Fruit fly (Drosophila melanogaster) whole organism, embryonic: ENCODE measurements around the gene slow.

Source experiments
- Atf6 ChIP-seq: fragments of 200-800 bp; sonication (Bioruptor generic); IDR thresholded peaks from 2 replicates; pipeline ENCODE4 v1.3.6; 2022; ENCODE audit warnings: missing biosample characterization, missing genetic modification characterization
- Bgb ChIP-seq: fragments of 200-800 bp; sonication (Bioruptor generic); IDR thresholded peaks from 2 replicates; pipeline ENCODE4 v1.3.6; 2022; ENCODE audit warnings: missing biosample characterization, missing genetic modification characterization; ENCODE audit not compliant: partially characterized antibody
- CG10209 ChIP-seq: fragments of 200-800 bp; sonication (Bioruptor generic); optimal IDR thresholded peaks from 3 replicates; lab custom pipeline; 2017; ENCODE audit warnings: missing biosample characterization, mild to moderate bottlenecking, missing genetic modification characterization, missing genetic modification reagents
- CG11696 ChIP-seq: fragments of 200-800 bp; sonication (Bioruptor generic); IDR thresholded peaks from 2 replicates; pipeline ENCODE4 v1.3.6; 2022; ENCODE audit warnings: missing biosample characterization, missing genetic modification characterization
- CG12659 ChIP-seq: fragments of 200-800 bp; sonication (Bioruptor generic); optimal IDR thresholded peaks from 3 replicates; lab custom pipeline; 2017; ENCODE audit warnings: mild to moderate bottlenecking, missing biosample characterization, missing genetic modification reagents, missing genetic modification characterization
- CG13775 ChIP-seq: fragments of 200-800 bp; sonication (Bioruptor generic); optimal IDR thresholded peaks from 3 replicates; lab custom pipeline; 2017; ENCODE audit warnings: missing biosample characterization, mild to moderate bottlenecking, missing genetic modification characterization
- CG1529 ChIP-seq: fragments of 200-800 bp; sonication (Bioruptor generic); optimal IDR thresholded peaks from 3 replicates; lab custom pipeline; 2018; ENCODE audit warnings: missing biosample characterization, missing genetic modification characterization
- CG18476 ChIP-seq: fragments of 200-800 bp; sonication (Bioruptor generic); optimal IDR thresholded peaks from 2 replicates; lab custom pipeline; 2016; ENCODE audit warnings: missing biosample characterization, mild to moderate bottlenecking, missing genetic modification characterization
- CG2712 ChIP-seq: fragments of 200-800 bp; optimal IDR thresholded peaks from 3 replicates; lab custom pipeline; 2019; ENCODE audit warnings: missing biosample characterization, mild to moderate bottlenecking, missing genetic modification characterization, moderate library complexity
- CG33213 ChIP-seq: fragments of 200-800 bp; sonication (Bioruptor generic); optimal IDR thresholded peaks from 3 replicates; lab custom pipeline; 2016; ENCODE audit warnings: missing biosample characterization, missing genetic modification characterization
- CG4282 ChIP-seq: fragments of 200-800 bp; sonication (Bioruptor generic); optimal IDR thresholded peaks from 2 replicates; lab custom pipeline; 2016; ENCODE audit warnings: missing biosample characterization, missing genetic modification characterization
- CG7963 ChIP-seq: fragments of 200-800 bp; sonication (Bioruptor generic); IDR thresholded peaks from 3 replicates; pipeline ENCODE4 v1.3.6; 2022; ENCODE audit warnings: missing biosample characterization, missing genetic modification characterization; ENCODE audit not compliant: partially characterized antibody
- CG8281 ChIP-seq: fragments of 200-800 bp; sonication (Bioruptor generic); optimal IDR thresholded peaks from 2 replicates; lab custom pipeline; 2018; ENCODE audit warnings: missing biosample characterization, mild to moderate bottlenecking, missing genetic modification characterization, moderate library complexity
- CG9437 ChIP-seq: fragments of 200-800 bp; sonication (Bioruptor generic); optimal IDR thresholded peaks from 2 replicates; lab custom pipeline; 2018; ENCODE audit warnings: missing biosample characterization, mild to moderate bottlenecking, missing genetic modification characterization
- CG9727 ChIP-seq: fragments of 200-800 bp; sonication (Bioruptor generic); optimal IDR thresholded peaks from 3 replicates; lab custom pipeline; 2017; ENCODE audit warnings: missing biosample characterization, mild to moderate bottlenecking, missing genetic modification characterization
- CG9932 ChIP-seq: fragments of 200-800 bp; sonication (Bioruptor generic); IDR thresholded peaks from 2 replicates; pipeline ENCODE4 v1.3.6; 2022; ENCODE audit warnings: missing biosample characterization, missing genetic modification characterization
- D19B ChIP-seq: fragments of 200-800 bp; sonication (Bioruptor generic); optimal IDR thresholded peaks from 2 replicates; lab custom pipeline; 2017; ENCODE audit warnings: missing biosample characterization, mild to moderate bottlenecking, missing genetic modification characterization
- Deaf1 ChIP-seq: fragments of 200-800 bp; optimal IDR thresholded peaks from 3 replicates; lab custom pipeline; 2019; ENCODE audit warnings: missing biosample characterization, mild to moderate bottlenecking, missing genetic modification characterization, moderate library complexity
- Dek ChIP-seq: fragments of 200-800 bp; sonication (Bioruptor generic); optimal IDR thresholded peaks from 3 replicates; lab custom pipeline; 2019; ENCODE audit warnings: missing biosample characterization, mild to moderate bottlenecking, missing genetic modification characterization, moderate library complexity
- Dp ChIP-seq: fragments of 200-800 bp; sonication (Bioruptor generic); optimal IDR thresholded peaks from 2 replicates; lab custom pipeline; 2018; ENCODE audit warnings: missing biosample characterization, mild to moderate bottlenecking, missing genetic modification characterization, moderate library complexity
- Drgx ChIP-seq: fragments of 200-800 bp; sonication (Bioruptor generic); IDR thresholded peaks from 2 replicates; pipeline ENCODE4 v1.3.6; 2022; ENCODE audit warnings: missing biosample characterization, missing genetic modification characterization
- Hand ChIP-seq: fragments of 200-800 bp; sonication (Bioruptor generic); optimal IDR thresholded peaks from 2 replicates; lab custom pipeline; 2017; ENCODE audit warnings: mild to moderate bottlenecking, missing biosample characterization, missing genetic modification reagents, missing genetic modification characterization
- Hr3 ChIP-seq: fragments of 200-800 bp; sonication (Bioruptor generic); optimal IDR thresholded peaks from 3 replicates; lab custom pipeline; 2016; ENCODE audit warnings: missing biosample characterization, missing genetic modification characterization
- NFAT ChIP-seq: fragments of 200-800 bp; sonication (Bioruptor generic); IDR thresholded peaks from 2 replicates; pipeline ENCODE4 v1.3.6; 2022; ENCODE audit warnings: missing biosample characterization, missing genetic modification characterization
- Oaz ChIP-seq: fragments of 200-800 bp; sonication (Bioruptor generic); IDR thresholded peaks from 2 replicates; pipeline ENCODE4 v1.3.6; 2022; ENCODE audit warnings: missing biosample characterization, missing genetic modification characterization
- Opbp ChIP-seq: fragments of 200-800 bp; sonication (Bioruptor generic); IDR thresholded peaks from 3 replicates; pipeline ENCODE4 v1.3.6; 2022; ENCODE audit warnings: missing biosample characterization, missing genetic modification characterization; ENCODE audit not compliant: partially characterized antibody
- Ssrp ChIP-seq: fragments of 200-800 bp; sonication (Bioruptor generic); optimal IDR thresholded peaks from 2 replicates; lab custom pipeline; 2018; ENCODE audit warnings: missing biosample characterization, mild to moderate bottlenecking, missing genetic modification characterization, moderate library complexity
- YL-1 ChIP-seq: fragments of 200-800 bp; sonication (Bioruptor generic); optimal IDR thresholded peaks from 3 replicates; lab custom pipeline; 2017; ENCODE audit warnings: missing biosample characterization, mild to moderate bottlenecking, missing genetic modification characterization
- cad ChIP-seq: fragments of >200 bp; optimal IDR thresholded peaks from 2 replicates; lab custom pipeline; 2017; ENCODE audit warnings: missing biosample characterization, missing genetic modification characterization
- cas ChIP-seq: fragments of 200-800 bp; sonication (Bioruptor generic); IDR thresholded peaks from 2 replicates; pipeline ENCODE4 v1.3.6; 2022; ENCODE audit warnings: missing biosample characterization, missing genetic modification characterization
- chif ChIP-seq, 2 experiments: fragments of 200-800 bp; sonication (Bioruptor generic); optimal IDR thresholded peaks; 3 replicates each; lab custom pipeline; 2016; ENCODE audit warnings: missing biosample characterization in 2 of 2, missing genetic modification characterization in 2 of 2
- corto ChIP-seq: fragments of 200-800 bp; sonication (Bioruptor generic); optimal IDR thresholded peaks from 2 replicates; lab custom pipeline; 2016; ENCODE audit warnings: missing biosample characterization, mild to moderate bottlenecking, missing genetic modification characterization, moderate library complexity
- croc ChIP-seq: fragments of 200-800 bp; sonication (Bioruptor generic); conservative IDR thresholded peaks from 3 replicates; pipeline ENCODE4 v1.3.6; 2022; ENCODE audit warnings: missing biosample characterization, missing genetic modification characterization
- danr ChIP-seq: fragments of 200-800 bp; sonication (Bioruptor generic); IDR thresholded peaks from 2 replicates; pipeline ENCODE4 v1.3.6; 2022; ENCODE audit warnings: missing biosample characterization, missing genetic modification characterization
- exex ChIP-seq: fragments of 200-800 bp; sonication (Bioruptor generic); optimal IDR thresholded peaks from 4 replicates; lab custom pipeline; 2018; ENCODE audit warnings: missing biosample characterization, mild to moderate bottlenecking, missing genetic modification characterization, moderate library complexity
- fru ChIP-seq: fragments of >200 bp; optimal IDR thresholded peaks from 2 replicates; lab custom pipeline; 2017
- gcm ChIP-seq: fragments of 200-800 bp; sonication (Bioruptor generic); optimal IDR thresholded peaks from 2 replicates; lab custom pipeline; 2019; ENCODE audit warnings: missing biosample characterization, mild to moderate bottlenecking, missing genetic modification characterization, moderate library complexity
- ken ChIP-seq: fragments of 200-800 bp; sonication (Bioruptor generic); IDR thresholded peaks from 3 replicates; pipeline ENCODE4 v1.3.6; 2022; ENCODE audit warnings: missing biosample characterization, missing genetic modification characterization
- knrl ChIP-seq: fragments of 200-800 bp; sonication (Bioruptor generic); IDR thresholded peaks from 3 replicates; pipeline ENCODE4 v1.3.6; 2022; ENCODE audit warnings: missing biosample characterization, missing genetic modification characterization; ENCODE audit not compliant: partially characterized antibody
- lilli ChIP-seq: fragments of 200-800 bp; sonication (Bioruptor generic); optimal IDR thresholded peaks from 3 replicates; lab custom pipeline; 2016; ENCODE audit warnings: missing biosample characterization, missing genetic modification characterization
- pan ChIP-seq, 4 experiments: fragments of >200 bp in 3 of 4; fragments of 200-800 bp in 1 of 4; sonication (Bioruptor generic) in 1 of 4; optimal IDR thresholded peaks in 3 of 4; IDR thresholded peaks in 1 of 4; 2 replicates each; pipeline versions ENCODE4 v1.3.6 to Lab custom; 2017 to 2022; ENCODE audit warnings: missing biosample characterization in 2 of 4, missing genetic modification characterization in 2 of 4, mixed read lengths in 1 of 4
- sc ChIP-seq, 3 experiments: fragments of >200 bp in 2 of 3; fragments of 200-800 bp in 1 of 3; sonication (Bioruptor generic) in 1 of 3; optimal IDR thresholded peaks; 2 replicates in 2 of 3; 3 replicates in 1 of 3; lab custom pipeline; 2017; ENCODE audit warnings: mild to moderate bottlenecking in 1 of 3, missing biosample characterization in 1 of 3, missing genetic modification characterization in 1 of 3, missing genetic modification reagents in 1 of 3
- stc ChIP-seq: fragments of 200-800 bp; sonication (Bioruptor generic); IDR thresholded peaks from 2 replicates; pipeline ENCODE4 v1.3.6; 2022; ENCODE audit warnings: missing biosample characterization, missing genetic modification characterization
- trh ChIP-seq: fragments of 200-800 bp; sonication (Bioruptor generic); optimal IDR thresholded peaks from 2 replicates; lab custom pipeline; 2016; ENCODE audit warnings: missing biosample characterization, missing genetic modification characterization
- zen2 ChIP-seq: fragments of 200-800 bp; sonication (Bioruptor generic); IDR thresholded peaks from 3 replicates; pipeline ENCODE4 v1.3.6; 2022; ENCODE audit warnings: missing biosample characterization, missing genetic modification characterization; ENCODE audit not compliant: partially characterized antibody
- zfh2 ChIP-seq: fragments of 200-800 bp; sonication (Bioruptor generic); optimal IDR thresholded peaks from 2 replicates; lab custom pipeline; 2016; ENCODE audit warnings: missing biosample characterization, missing genetic modification characterization

slow gene

dm6 chr3L:4363887-4364794 is 20.1 kb upstream of the slow start, which contains the start of the genes Cip4 and mRpS6 (continued):
- TF ChIP-seq CG9932 (GFP tag; lab: Robert Waterston, UW) (peak; percentile 95), Bgb (GFP tag; lab: Robert Waterston, UW) (peak; percentile 44; the same call in 1 of the 2 replicates), gcm (GFP tag; lab: Kevin White, UChicago) (peak; percentile 79), CG13775 (GFP tag; lab: Kevin White, UChicago) (peak; percentile 87), cad (GFP tag; lab: Kevin White, UChicago) (no peak), cas (peak; percentile 64; the same call in 1 of the 2 replicates), knrl (GFP tag; lab: Robert Waterston, UW) (no peak), CG2712 (tag; lab: Kevin White, UChicago) (peak; percentile 72), D19B (GFP tag; lab: Kevin White, UChicago) (peak; percentile 33), YL-1 (GFP tag; lab: Kevin White, UChicago) (peak; percentile 61), pan (optimal IDR thresholded peaks at IDR 0.05; lab: Kevin White, UChicago) (no peak), pan (GFP tag; optimal IDR thresholded peaks at IDR 0.05 in 1 of 2, IDR thresholded peaks at IDR 0.05 in 1 of 2) (peak in 1 of 2 experiments; percentile 77), trh (peak; percentile 69), Atf6 (GFP tag; lab: Robert Waterston, UW) (peak; percentile 86), CG18476 (GFP tag; lab: Kevin White, UChicago) (no peak), Dek (tag; lab: Kevin White, UChicago) (peak; percentile 87), sc (optimal IDR thresholded peaks at IDR 0.05; lab: Kevin White, UChicago) (no peak), sc (GFP tag; optimal IDR thresholded peaks at IDR 0.05; lab: Kevin White, UChicago) (peak; percentile 69), CG8281 (peak; percentile 52), CG9727 (GFP tag; lab: Kevin White, UChicago) (peak; percentile 87), Deaf1 (tag; lab: Kevin White, UChicago) (peak; percentile 71), CG7963 (GFP tag; lab: Robert Waterston, UW) (0 out of 3 replicates have a peak, but pooled peaks have one; percentile 34), corto (peak; percentile 47), stc (GFP tag; lab: Robert Waterston, UW) (peak; percentile 71), croc (0 out of 3 replicates have a peak, but pooled peaks have one; percentile 18), CG12659 (GFP tag; lab: Kevin White, UChicago) (peak; percentile 89), CG11696 (GFP tag; lab: Robert Waterston, UW) (no peak), zen2 (GFP tag; lab: Robert Waterston, UW) (no peak), lilli (GFP tag; lab: Kevin White, UChicago) (peak; percentile 84), CG33213 (GFP tag; lab: Kevin White, UChicago) (peak; percentile 23), ken (GFP tag; lab: Robert Waterston, UW) (peak; percentile 84), chif (GFP tag; optimal IDR thresholded peaks at IDR 0.05; lab: Kevin White, UChicago) (peak in 1 of 2 experiments; percentile 46), Opbp (GFP tag; lab: Robert Waterston, UW) (peak; percentile 12; the same call in 1 of the 3 replicates), Dp (peak; percentile 33), zfh2 (GFP tag; lab: Kevin White, UChicago) (peak; percentile 56), Oaz (GFP tag; lab: Robert Waterston, UW) (peak; percentile 77), Ssrp (peak; percentile 79), CG1529 (GFP tag; lab: Kevin White, UChicago) (peak; percentile 56), CG9437 (GFP tag; lab: Kevin White, UChicago) (peak; percentile 71), exex (tag; lab: Kevin White, UChicago) (peak; percentile 45), fru (lab: Kevin White, UChicago) (no peak), CG4282 (GFP tag; lab: Kevin White, UChicago) (peak; percentile 79), Drgx (GFP tag; lab: Robert Waterston, UW) (peak; percentile 65), Hand (GFP tag; lab: Kevin White, UChicago) (peak; percentile 49), NFAT (peak; percentile 57; the same call in 1 of the 2 replicates), CG10209 (GFP tag; lab: Kevin White, UChicago) (peak; percentile 84), danr (GFP tag; lab: Robert Waterston, UW) (peak; percentile 73), Hr3 (GFP tag; lab: Kevin White, UChicago) (peak; percentile 95)
